Fruit fly (Drosophila melanogaster) whole organism, pupa: Measurements from ENCODE around the gene CG17472.

ENCODE experiments used
- CG10348 ChIP-seq: fragments of 200-800 bp; sonication (Bioruptor generic); IDR thresholded peaks from 2 replicates; pipeline ENCODE4 v1.3.6; 2022; ENCODE audit warnings: missing biosample characterization, missing genetic modification characterization
- CG12605 ChIP-seq: fragments of 200-800 bp; sonication (Bioruptor generic); IDR thresholded peaks from 2 replicates; pipeline ENCODE4 v1.3.6; 2022; ENCODE audit warnings: missing biosample characterization, missing genetic modification characterization
- CG13204 ChIP-seq: fragments of 200-800 bp; sonication (Bioruptor generic); optimal IDR thresholded peaks from 2 replicates; lab custom pipeline; 2018; ENCODE audit warnings: missing biosample characterization, mild to moderate bottlenecking, missing genetic modification characterization, moderate library complexity
- CG15710 ChIP-seq: fragments of 200-800 bp; sonication (Bioruptor generic); optimal IDR thresholded peaks from 2 replicates; lab custom pipeline; 2018; ENCODE audit warnings: missing biosample characterization, mild to moderate bottlenecking, missing genetic modification characterization, moderate library complexity
- CG34367 ChIP-seq: fragments of 200-800 bp; sonication (Bioruptor generic); optimal IDR thresholded peaks from 2 replicates; lab custom pipeline; 2018; ENCODE audit warnings: missing biosample characterization, mild to moderate bottlenecking, missing genetic modification characterization
- CG4496 ChIP-seq: fragments of 200-800 bp; sonication (Bioruptor generic); IDR thresholded peaks from 3 replicates; pipeline ENCODE4 v1.3.6; 2022; ENCODE audit warnings: missing biosample characterization, missing genetic modification characterization
- CG9948 ChIP-seq: fragments of 200-800 bp; sonication (Bioruptor generic); optimal IDR thresholded peaks from 2 replicates; lab custom pipeline; 2018; ENCODE audit warnings: missing biosample characterization, mild to moderate bottlenecking, missing genetic modification characterization, moderate library complexity
- D1 ChIP-seq: fragments of 200-800 bp; sonication (Bioruptor generic); optimal IDR thresholded peaks from 2 replicates; lab custom pipeline; 2018; ENCODE audit warnings: missing biosample characterization, mild to moderate bottlenecking, missing genetic modification characterization, moderate library complexity
- Ets98B ChIP-seq: fragments of 200-800 bp; sonication (Bioruptor generic); IDR thresholded peaks from 2 replicates; pipeline ENCODE4 v1.3.6; 2022; ENCODE audit warnings: missing biosample characterization, missing genetic modification characterization
- Pif1A ChIP-seq: fragments of 200-800 bp; sonication (Bioruptor generic); optimal IDR thresholded peaks from 3 replicates; lab custom pipeline; 2016; ENCODE audit warnings: missing biosample characterization, missing genetic modification characterization
- fd96Ca ChIP-seq: fragments of 200-800 bp; sonication (Bioruptor generic); IDR thresholded peaks from 3 replicates; pipeline ENCODE4 v1.3.6; 2022; ENCODE audit warnings: missing biosample characterization, missing genetic modification characterization
- rn ChIP-seq: fragments of 200-800 bp; sonication (Bioruptor generic); IDR thresholded peaks from 2 replicates; pipeline ENCODE4 v1.3.6; 2022; ENCODE audit warnings: missing biosample characterization, missing genetic modification characterization

DNA sequence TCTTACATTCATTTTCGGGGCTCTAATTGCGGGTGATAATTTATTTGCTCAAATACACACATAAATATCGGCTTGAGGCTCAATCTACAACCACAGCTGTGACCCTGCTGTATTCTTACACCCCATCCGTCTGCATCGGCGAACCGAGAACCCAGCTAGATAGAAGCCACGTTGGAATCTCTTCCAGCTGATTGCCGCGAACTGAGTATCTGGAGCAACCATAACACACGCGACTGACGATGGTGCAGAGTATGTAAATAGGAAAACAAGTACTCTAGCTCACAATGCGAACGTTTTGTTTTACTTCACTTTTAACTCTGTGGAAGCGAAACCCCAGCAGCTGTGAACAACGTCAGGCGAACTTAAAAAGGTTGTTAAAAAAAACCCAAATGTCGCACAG lies 30.1 kb downstream of the CG17472 start:
- no peak for TF ChIP-seq Pif1A (GFP tag; lab: Kevin White, UChicago)
- TF ChIP-seq rn (GFP tag; lab: Robert Waterston, UW), result no peak
- TF ChIP-seq CG13204 (GFP tag; lab: Kevin White, UChicago), result no peak
- TF ChIP-seq CG15710, result no peak
- no peak for TF ChIP-seq CG12605 (GFP tag; lab: Robert Waterston, UW)
- no peak for TF ChIP-seq CG9948 (tag; lab: Kevin White, UChicago)
- no peak for TF ChIP-seq D1
- no peak for TF ChIP-seq CG10348 (GFP tag; lab: Robert Waterston, UW)
- TF ChIP-seq CG34367 (tag; lab: Kevin White, UChicago), result no peak
- no peak; the same call in 2 of the 3 replicates for TF ChIP-seq fd96Ca (GFP tag; lab: Robert Waterston, UW)
- no peak for TF ChIP-seq Ets98B
- TF ChIP-seq CG4496 (GFP tag; lab: Robert Waterston, UW), result no peak
